Fruit fly (Drosophila melanogaster) whole organism, embryonic: Measurements from ENCODE around the gene Mrm2.

Source experiments
- Asciz ChIP-seq: fragments of 200-800 bp; sonication (Bioruptor generic); optimal IDR thresholded peaks from 2 replicates; lab custom pipeline; 2017; ENCODE audit warnings: missing biosample characterization, mild to moderate bottlenecking, missing genetic modification characterization, missing genetic modification reagents
- CG10274 ChIP-seq: fragments of 200-800 bp; sonication (Bioruptor generic); optimal IDR thresholded peaks from 3 replicates; lab custom pipeline; 2017; ENCODE audit warnings: missing biosample characterization, mild to moderate bottlenecking, missing genetic modification characterization
- CG1233 ChIP-seq: fragments of 200-800 bp; sonication (Bioruptor generic); optimal IDR thresholded peaks from 4 replicates; lab custom pipeline; 2018; ENCODE audit warnings: missing biosample characterization, mild to moderate bottlenecking, missing genetic modification characterization
- CG12659 ChIP-seq: fragments of 200-800 bp; sonication (Bioruptor generic); optimal IDR thresholded peaks from 3 replicates; lab custom pipeline; 2017; ENCODE audit warnings: mild to moderate bottlenecking, missing biosample characterization, missing genetic modification reagents, missing genetic modification characterization
- CG13287 ChIP-seq: fragments of 200-800 bp; sonication (Bioruptor generic); IDR thresholded peaks from 2 replicates; pipeline ENCODE4 v1.3.6; 2022; ENCODE audit warnings: missing biosample characterization, missing genetic modification characterization; ENCODE audit not compliant: partially characterized antibody
- CG14441 ChIP-seq: fragments of 200-800 bp; sonication (Bioruptor generic); IDR thresholded peaks from 2 replicates; pipeline ENCODE4 v1.3.6; 2022; ENCODE audit warnings: missing biosample characterization, missing genetic modification characterization
- CG15011 ChIP-seq: fragments of 200-800 bp; sonication (Bioruptor generic); optimal IDR thresholded peaks from 3 replicates; lab custom pipeline; 2018; ENCODE audit warnings: missing biosample characterization, mild to moderate bottlenecking, missing genetic modification characterization
- CG1603 ChIP-seq: fragments of 200-800 bp; sonication (Bioruptor generic); optimal IDR thresholded peaks from 2 replicates; lab custom pipeline; 2019; ENCODE audit warnings: missing biosample characterization, mild to moderate bottlenecking, missing genetic modification characterization, moderate library complexity
- CG17186 ChIP-seq: fragments of 200-800 bp; sonication (Bioruptor generic); optimal IDR thresholded peaks from 3 replicates; lab custom pipeline; 2017; ENCODE audit warnings: missing biosample characterization, missing genetic modification reagents, missing genetic modification characterization
- CG18619 ChIP-seq: fragments of 200-800 bp; sonication (Bioruptor generic); optimal IDR thresholded peaks from 3 replicates; lab custom pipeline; 2017; ENCODE audit warnings: missing biosample characterization, mild to moderate bottlenecking, missing genetic modification characterization
- CG30020 ChIP-seq: fragments of 200-800 bp; optimal IDR thresholded peaks from 2 replicates; lab custom pipeline; 2019; ENCODE audit warnings: missing biosample characterization, mild to moderate bottlenecking, missing genetic modification characterization, moderate library complexity
- CG31388 ChIP-seq: fragments of 200-800 bp; sonication (Bioruptor generic); optimal IDR thresholded peaks from 2 replicates; lab custom pipeline; 2016; ENCODE audit warnings: missing biosample characterization, missing genetic modification characterization
- CG33557 ChIP-seq: fragments of 200-800 bp; sonication (Bioruptor generic); optimal IDR thresholded peaks from 2 replicates; lab custom pipeline; 2019; ENCODE audit warnings: missing biosample characterization, mild to moderate bottlenecking, missing genetic modification characterization, moderate library complexity
- CG43689 ChIP-seq: fragments of 200-800 bp; sonication (Bioruptor generic); IDR thresholded peaks from 2 replicates; pipeline ENCODE4 v1.3.6; 2022; ENCODE audit warnings: missing biosample characterization, missing genetic modification characterization
- CG7357 ChIP-seq: fragments of 200-800 bp; sonication (Bioruptor generic); IDR thresholded peaks from 3 replicates; pipeline ENCODE4 v1.3.6; 2022; ENCODE audit warnings: missing biosample characterization, missing genetic modification characterization
- CG7372 ChIP-seq: fragments of 200-800 bp; sonication (Bioruptor generic); IDR thresholded peaks from 2 replicates; pipeline ENCODE4 v1.3.6; 2022; ENCODE audit warnings: missing biosample characterization, missing genetic modification characterization
- CG8765 ChIP-seq: fragments of 200-800 bp; sonication (Bioruptor generic); IDR thresholded peaks from 2 replicates; pipeline ENCODE4 v1.3.6; 2022; ENCODE audit warnings: missing biosample characterization, missing genetic modification characterization
- CG9437 ChIP-seq: fragments of 200-800 bp; sonication (Bioruptor generic); optimal IDR thresholded peaks from 2 replicates; lab custom pipeline; 2018; ENCODE audit warnings: missing biosample characterization, mild to moderate bottlenecking, missing genetic modification characterization
- CHES-1-like ChIP-seq: fragments of 200-800 bp; sonication (Bioruptor generic); optimal IDR thresholded peaks from 2 replicates; lab custom pipeline; 2016; ENCODE audit warnings: missing biosample characterization, missing genetic modification characterization
- Doc2 ChIP-seq: fragments of 200-800 bp; sonication (Bioruptor generic); IDR thresholded peaks from 2 replicates; pipeline ENCODE4 v1.3.6; 2022; ENCODE audit warnings: missing biosample characterization, missing genetic modification characterization
- E2f2 ChIP-seq: fragments of 200-800 bp; sonication (Bioruptor generic); IDR thresholded peaks from 2 replicates; pipeline ENCODE4 v1.3.6; 2022; ENCODE audit warnings: missing biosample characterization, missing genetic modification characterization
- GATAe ChIP-seq: fragments of 200-800 bp; sonication (Bioruptor generic); conservative IDR thresholded peaks from 2 replicates; pipeline ENCODE4 v1.3.6; 2022; ENCODE audit warnings: missing biosample characterization, missing genetic modification characterization
- MTF-1 ChIP-seq: fragments of 200-800 bp; sonication (Bioruptor generic); optimal IDR thresholded peaks from 2 replicates; lab custom pipeline; 2018; ENCODE audit warnings: missing biosample characterization, mild to moderate bottlenecking, missing genetic modification characterization, borderline replicate concordance
- Mad ChIP-seq: fragments of 200-800 bp; sonication (Bioruptor generic); optimal IDR thresholded peaks from 2 replicates; lab custom pipeline; 2016; ENCODE audit warnings: missing biosample characterization, missing genetic modification characterization
- Poxn ChIP-seq: fragments of 200-800 bp; sonication (Bioruptor generic); IDR thresholded peaks from 2 replicates; pipeline ENCODE4 v1.3.6; 2022; ENCODE audit warnings: missing biosample characterization, missing genetic modification characterization
- Sox100B ChIP-seq: fragments of 200-800 bp; sonication (Bioruptor generic); optimal IDR thresholded peaks from 3 replicates; lab custom pipeline; 2018; ENCODE audit warnings: missing biosample characterization, mild to moderate bottlenecking, missing genetic modification characterization
- Xrp1 ChIP-seq: fragments of 200-800 bp; sonication (Bioruptor generic); IDR thresholded peaks from 2 replicates; pipeline ENCODE4 v1.3.6; 2022; ENCODE audit warnings: missing biosample characterization, missing genetic modification characterization
- bowl ChIP-seq: fragments of 200-800 bp; sonication (Bioruptor generic); IDR thresholded peaks from 2 replicates; pipeline ENCODE4 v1.3.6; 2022; ENCODE audit warnings: missing biosample characterization, missing genetic modification characterization
- croc ChIP-seq: fragments of 200-800 bp; sonication (Bioruptor generic); conservative IDR thresholded peaks from 3 replicates; pipeline ENCODE4 v1.3.6; 2022; ENCODE audit warnings: missing biosample characterization, missing genetic modification characterization
- fu2 ChIP-seq: fragments of 200-800 bp; sonication (Bioruptor generic); optimal IDR thresholded peaks from 2 replicates; lab custom pipeline; 2016; ENCODE audit warnings: missing biosample characterization, missing genetic modification characterization
- gem ChIP-seq: fragments of 200-800 bp; sonication (Bioruptor generic); optimal IDR thresholded peaks from 2 replicates; lab custom pipeline; 2019; ENCODE audit warnings: missing biosample characterization, mild to moderate bottlenecking, missing genetic modification characterization, moderate library complexity
- gfzf ChIP-seq: fragments of 200-800 bp; sonication (Bioruptor generic); optimal IDR thresholded peaks from 2 replicates; lab custom pipeline; 2016; ENCODE audit warnings: missing biosample characterization, mild to moderate bottlenecking, missing genetic modification characterization, moderate library complexity
- h ChIP-seq: fragments of >200 bp; optimal IDR thresholded peaks from 2 replicates; lab custom pipeline; 2017
- inv ChIP-seq: fragments of 200-800 bp; sonication (Bioruptor generic); IDR thresholded peaks from 2 replicates; pipeline ENCODE4 v1.3.6; 2022; ENCODE audit warnings: missing biosample characterization, missing genetic modification characterization; ENCODE audit not compliant: partially characterized antibody
- kay ChIP-seq: fragments of 200-800 bp; sonication (Bioruptor generic); optimal IDR thresholded peaks from 2 replicates; lab custom pipeline; 2016; ENCODE audit warnings: missing biosample characterization, missing genetic modification characterization
- lab ChIP-seq: fragments of 200-800 bp; sonication (Bioruptor generic); optimal IDR thresholded peaks from 3 replicates; lab custom pipeline; 2017; ENCODE audit warnings: missing biosample characterization, missing genetic modification characterization, mild to moderate bottlenecking, moderate library complexity, missing genetic modification reagents
- lilli ChIP-seq: fragments of 200-800 bp; sonication (Bioruptor generic); optimal IDR thresholded peaks from 3 replicates; lab custom pipeline; 2016; ENCODE audit warnings: missing biosample characterization, missing genetic modification characterization
- mirr ChIP-seq: fragments of 200-800 bp; sonication (Bioruptor generic); optimal IDR thresholded peaks from 3 replicates; lab custom pipeline; 2018; ENCODE audit warnings: missing biosample characterization, mild to moderate bottlenecking, missing genetic modification characterization
- psq ChIP-seq: fragments of 200-800 bp; sonication (Bioruptor generic); optimal IDR thresholded peaks from 2 replicates; lab custom pipeline; 2017; ENCODE audit warnings: missing biosample characterization, missing genetic modification characterization
- pum ChIP-seq: fragments of 200-800 bp; sonication (Bioruptor generic); optimal IDR thresholded peaks from 2 replicates; lab custom pipeline; 2016; ENCODE audit warnings: missing biosample characterization, missing genetic modification characterization
- row ChIP-seq: fragments of 200-800 bp; sonication (Bioruptor generic); IDR thresholded peaks from 3 replicates; pipeline ENCODE4 v1.3.6; 2022; ENCODE audit warnings: missing biosample characterization, missing genetic modification characterization
- salm ChIP-seq: fragments of 200-800 bp; sonication (Bioruptor generic); optimal IDR thresholded peaks from 2 replicates; lab custom pipeline; 2018; ENCODE audit warnings: missing biosample characterization, mild to moderate bottlenecking, missing genetic modification characterization
- sens-2 ChIP-seq: fragments of 200-800 bp; sonication (Bioruptor generic); IDR thresholded peaks from 2 replicates; pipeline ENCODE4 v1.3.6; 2022; ENCODE audit warnings: missing biosample characterization, missing genetic modification characterization
- shn ChIP-seq: fragments of 200-800 bp; sonication (Bioruptor generic); optimal IDR thresholded peaks from 3 replicates; lab custom pipeline; 2016; ENCODE audit warnings: missing biosample characterization, missing genetic modification characterization
- sima ChIP-seq: fragments of 200-800 bp; sonication (Bioruptor generic); optimal IDR thresholded peaks from 2 replicates; lab custom pipeline; 2016; ENCODE audit warnings: missing biosample characterization, missing genetic modification characterization
- tio ChIP-seq: fragments of 200-800 bp; sonication (Bioruptor generic); optimal IDR thresholded peaks from 2 replicates; lab custom pipeline; 2017; ENCODE audit warnings: missing biosample characterization, missing genetic modification characterization, inconsistent platforms
- ttk ChIP-seq: fragments of 200-800 bp; sonication (Bioruptor generic); IDR thresholded peaks from 2 replicates; pipeline ENCODE4 v2.1.2; 2022; ENCODE audit warnings: missing biosample characterization, missing genetic modification characterization
- unc-4 ChIP-seq: fragments of 200-800 bp; sonication (Bioruptor generic); IDR thresholded peaks from 2 replicates; pipeline ENCODE4 v1.3.6; 2022; ENCODE audit warnings: missing biosample characterization, missing genetic modification characterization; ENCODE audit not compliant: partially characterized antibody
- vnd ChIP-seq: fragments of 200-800 bp; sonication (Bioruptor generic); IDR thresholded peaks from 3 replicates; pipeline ENCODE4 v1.3.6; 2022; ENCODE audit warnings: missing biosample characterization, missing genetic modification characterization; ENCODE audit not compliant: partially characterized antibody
- zen2 ChIP-seq: fragments of 200-800 bp; sonication (Bioruptor generic); IDR thresholded peaks from 3 replicates; pipeline ENCODE4 v1.3.6; 2022; ENCODE audit warnings: missing biosample characterization, missing genetic modification characterization; ENCODE audit not compliant: partially characterized antibody

Mrm2 gene

DNA sequence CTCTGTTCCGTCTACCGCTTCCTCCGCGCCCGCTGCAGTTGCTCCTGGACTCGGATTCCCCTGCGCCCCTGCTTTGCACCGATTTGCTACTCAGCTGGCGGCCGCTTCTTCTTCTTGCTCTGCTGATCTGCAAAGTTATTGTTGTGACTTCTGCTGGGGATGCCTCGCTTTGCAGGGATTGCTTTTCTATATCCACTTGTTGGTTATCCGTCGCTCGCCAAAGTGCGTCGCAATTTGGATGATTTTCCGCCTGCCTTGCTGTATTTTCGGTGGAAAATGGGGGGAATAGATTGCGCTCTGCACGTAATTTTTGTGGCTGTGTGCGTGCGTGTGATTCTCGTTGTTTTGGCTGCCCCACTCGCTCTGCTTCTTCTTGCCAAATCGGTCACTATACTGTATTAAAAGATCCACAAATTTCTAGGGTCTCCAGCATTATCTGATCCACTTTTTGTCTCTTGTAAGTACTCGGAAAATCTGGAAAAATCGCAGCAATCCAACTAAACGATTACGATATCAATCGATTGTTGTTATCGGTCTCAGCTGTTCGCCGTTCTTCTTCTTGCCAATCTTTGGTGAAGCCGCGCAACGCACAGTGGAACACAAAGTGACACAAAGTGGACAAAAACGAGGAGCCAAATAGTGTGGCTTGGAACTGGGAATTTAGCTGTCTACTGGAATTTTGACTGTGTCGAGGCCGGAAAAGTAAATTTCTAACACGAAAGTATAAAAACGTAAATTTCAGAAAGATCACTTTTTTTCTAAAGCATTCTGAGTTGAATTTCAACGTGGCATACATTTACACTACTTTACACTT lies 41.7 kb downstream of the Mrm2 start, which contains the start of gene ClpX (continued):
- TF ChIP-seq ttk (GFP tag; lab: Robert Waterston, UW) (no peak), CG1233 (GFP tag; lab: Kevin White, UChicago) (no peak), fu2 (GFP tag; lab: Kevin White, UChicago) (no peak), row (GFP tag; lab: Robert Waterston, UW) (peak; percentile 91), Sox100B (GFP tag; lab: Kevin White, UChicago) (no peak), salm (tag; lab: Kevin White, UChicago) (no peak), lab (GFP tag; lab: Kevin White, UChicago) (no peak), CG10274 (GFP tag; lab: Kevin White, UChicago) (no peak), psq (no peak), lilli (GFP tag; lab: Kevin White, UChicago) (peak; percentile 5), inv (GFP tag; lab: Robert Waterston, UW) (peak; percentile 45), CG15011 (GFP tag; lab: Kevin White, UChicago) (no peak), gfzf (GFP tag; lab: Kevin White, UChicago) (peak; percentile 42), croc (no peak), MTF-1 (GFP tag; lab: Kevin White, UChicago) (peak; percentile 54), CG14441 (no peak), E2f2 (GFP tag; lab: Robert Waterston, UW) (peak; percentile 35; the same call in 1 of the 2 replicates), sima (GFP tag; lab: Kevin White, UChicago) (no peak), CG18619 (GFP tag; lab: Kevin White, UChicago) (no peak), CG13287 (GFP tag; lab: Robert Waterston, UW) (peak; percentile 80), h (no peak), CHES-1-like (GFP tag; lab: Kevin White, UChicago) (no peak), gem (tag; lab: Kevin White, UChicago) (no peak), Doc2 (no peak), CG7372 (GFP tag; lab: Robert Waterston, UW) (no peak), pum (GFP tag; lab: Kevin White, UChicago) (no peak), CG7357 (GFP tag; lab: Robert Waterston, UW) (no peak), sens-2 (GFP tag; lab: Robert Waterston, UW) (0 out of 2 replicates have a peak, but pooled peaks have one; percentile 10), kay (GFP tag; lab: Kevin White, UChicago) (no peak), Xrp1 (GFP tag; lab: Robert Waterston, UW) (no peak), Asciz (no peak), vnd (GFP tag; lab: Robert Waterston, UW) (peak; percentile 66), CG9437 (GFP tag; lab: Kevin White, UChicago) (no peak), unc-4 (GFP tag; lab: Robert Waterston, UW) (peak; percentile 78), CG12659 (GFP tag; lab: Kevin White, UChicago) (peak; percentile 54), tio (GFP tag; lab: Kevin White, UChicago) (no peak), CG43689 (GFP tag; lab: Robert Waterston, UW) (no peak), zen2 (GFP tag; lab: Robert Waterston, UW) (peak; percentile 28; the same call in 1 of the 3 replicates), CG17186 (peak; percentile 81), Poxn (GFP tag; lab: Robert Waterston, UW) (no peak), shn (GFP tag; lab: Kevin White, UChicago) (no peak), CG33557 (GFP tag; lab: Kevin White, UChicago) (peak; percentile 2), mirr (GFP tag; lab: Kevin White, UChicago) (no peak), GATAe (no peak), CG1603 (tag; lab: Kevin White, UChicago) (peak; percentile 48), CG8765 (GFP tag; lab: Robert Waterston, UW) (no peak), CG30020 (tag; lab: Kevin White, UChicago) (no peak), Mad (GFP tag; lab: Kevin White, UChicago) (no peak), CG31388 (GFP tag; lab: Kevin White, UChicago) (no peak), bowl (GFP tag; lab: Robert Waterston, UW) (no peak)
